Fruit fly (Drosophila melanogaster): Measurements from ENCODE around the gene CG14892.

The CG14892 gene

DNA sequence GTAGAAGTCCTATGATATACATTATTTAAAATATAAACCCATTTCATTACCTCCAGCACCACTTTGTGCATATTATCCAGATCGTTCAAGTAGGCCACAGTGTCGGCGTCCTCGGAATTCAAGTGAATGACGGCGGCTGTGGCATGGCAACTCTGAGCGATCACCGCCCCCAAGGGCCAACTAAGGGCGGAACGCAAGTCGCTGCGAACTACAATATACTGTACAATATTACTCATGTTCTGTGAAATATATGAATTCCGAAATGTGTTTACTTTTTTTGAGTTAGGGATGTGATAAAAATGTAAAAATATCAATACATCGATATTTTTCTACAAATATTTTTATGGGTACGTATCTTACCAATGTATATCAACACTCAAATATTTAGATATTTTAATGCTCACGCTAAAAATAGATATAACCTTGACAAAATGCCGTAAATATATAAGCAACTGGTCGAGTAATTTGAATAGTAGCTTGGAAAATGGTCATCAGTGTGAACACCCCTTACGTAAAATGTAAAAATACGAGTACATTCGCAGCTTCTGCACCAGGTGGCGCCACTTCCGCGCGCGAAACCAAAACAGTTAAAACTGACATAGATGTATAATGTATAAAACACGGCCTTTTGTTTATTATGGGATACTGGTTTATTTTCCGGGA, 20.6 kb upstream of the CG14892 start, which contains the start of gene CG14903 (continued):
- peak; percentile 56; the same call in 2 of the 3 replicates for TF ChIP-seq Opbp (GFP tag; IDR thresholded peaks at IDR 0.05; ENCODE audit: partially characterized antibody)
- TF ChIP-seq sens (GFP tag), result peak; percentile 81
- peak; percentile 31 for TF ChIP-seq Hmr (GFP tag; optimal IDR thresholded peaks at IDR 0.05)
- TF ChIP-seq stwl (tag; optimal IDR thresholded peaks at IDR 0.05), result peak; percentile 89
- TF ChIP-seq CG12104 (GFP tag; optimal IDR thresholded peaks at IDR 0.05), result no peak
- peak in 1 of 2 experiments; percentile 40 for TF ChIP-seq insv (GFP tag; optimal IDR thresholded peaks at IDR 0.05)
- TF ChIP-seq croc (GFP tag; conservative IDR thresholded peaks at IDR 0.05), result no peak
- TF ChIP-seq dmrt11E (tag; optimal IDR thresholded peaks at IDR 0.05), result peak; percentile 37
- TF ChIP-seq CG34376 (GFP tag; optimal IDR thresholded peaks at IDR 0.05), result no peak
- TF ChIP-seq Asciz (GFP tag; optimal IDR thresholded peaks at IDR 0.05), result no peak
- TF ChIP-seq CG10543 (GFP tag; optimal IDR thresholded peaks at IDR 0.05), result no peak
- TF ChIP-seq crp (GFP tag; optimal IDR thresholded peaks at IDR 0.05), result no peak
- TF ChIP-seq Hr51 (GFP tag; optimal IDR thresholded peaks at IDR 0.05), result no peak
- no peak for TF ChIP-seq twi (tag; optimal IDR thresholded peaks at IDR 0.05)
- no peak for TF ChIP-seq CG4328 (GFP tag; optimal IDR thresholded peaks at IDR 0.05)
- TF ChIP-seq phol (tag; optimal IDR thresholded peaks at IDR 0.05), result peak; percentile 71
- TF ChIP-seq CG7556 (GFP tag; optimal IDR thresholded peaks at IDR 0.05), result no peak
- TF ChIP-seq CG2678 (tag; optimal IDR thresholded peaks at IDR 0.05), result peak; percentile 37
- TF ChIP-seq CG6272 (GFP tag; IDR thresholded peaks at IDR 0.05), result peak; percentile 30; the same call in 1 of the 2 replicates
- peak; percentile 60 for TF ChIP-seq slbo (GFP tag; IDR thresholded peaks at IDR 0.05)
- TF ChIP-seq CG1603 (tag; optimal IDR thresholded peaks at IDR 0.05), result peak; percentile 32
- TF ChIP-seq CG6765 (GFP tag; optimal IDR thresholded peaks at IDR 0.05), result no peak
- TF ChIP-seq CG12659 (GFP tag; optimal IDR thresholded peaks at IDR 0.05), result peak; percentile 40
- TF ChIP-seq Bgb (GFP tag; IDR thresholded peaks at IDR 0.05; ENCODE audit: partially characterized antibody), result peak; percentile 78
- TF ChIP-seq CG10565 (GFP tag; optimal IDR thresholded peaks at IDR 0.05), result no peak
- TF ChIP-seq CG4424 (GFP tag; optimal IDR thresholded peaks at IDR 0.05), result peak; percentile 39
- TF ChIP-seq gsb-n (tag; optimal IDR thresholded peaks at IDR 0.05), result no peak
- TF ChIP-seq al (GFP tag; IDR thresholded peaks at IDR 0.05), result no peak
- TF ChIP-seq Abd-B (GFP tag; optimal IDR thresholded peaks at IDR 0.05), result peak; percentile 79
- no peak for TF ChIP-seq crc (GFP tag; optimal IDR thresholded peaks at IDR 0.05)
- TF ChIP-seq Mrtf (GFP tag; IDR thresholded peaks at IDR 0.05), result 0 out of 3 replicates have a peak, but pooled peaks have one; percentile 17
- no peak for TF ChIP-seq CG34422 (GFP tag; IDR thresholded peaks at IDR 0.05)
- TF ChIP-seq ewg (GFP tag; optimal IDR thresholded peaks at IDR 0.05), result no peak
- TF ChIP-seq hb (GFP tag; IDR thresholded peaks at IDR 0.05; ENCODE audit: partially characterized antibody), result no peak
- peak; percentile 21; the same call in 1 of the 2 replicates for TF ChIP-seq tna (GFP tag; IDR thresholded peaks at IDR 0.05; ENCODE audit: partially characterized antibody)
- TF ChIP-seq slp2 (GFP tag; optimal IDR thresholded peaks at IDR 0.05), result no peak
- peak; percentile 72 for TF ChIP-seq CG16813 (GFP tag; IDR thresholded peaks at IDR 0.05; ENCODE audit: partially characterized antibody)
- TF ChIP-seq emc (GFP tag; optimal IDR thresholded peaks at IDR 0.05), result no peak
- TF ChIP-seq nerfin-2 (GFP tag; IDR thresholded peaks at IDR 0.05; ENCODE audit: partially characterized antibody), result no peak
- TF ChIP-seq Sry-δ (GFP tag; optimal IDR thresholded peaks at IDR 0.05), result peak; percentile 85
- TF ChIP-seq C15 (GFP tag; IDR thresholded peaks at IDR 0.05), result no peak
- TF ChIP-seq CG14667 (GFP tag; IDR thresholded peaks at IDR 0.05), result no peak
- no peak for TF ChIP-seq CkIIα-i1 (GFP tag; IDR thresholded peaks at IDR 0.05)
- TF ChIP-seq lola (GFP tag; optimal IDR thresholded peaks at IDR 0.05), result no peak
- peak; percentile 49; the same call in 1 of the 2 replicates for TF ChIP-seq HLH3B (GFP tag; IDR thresholded peaks at IDR 0.05)
- TF ChIP-seq CHES-1-like (GFP tag; optimal IDR thresholded peaks at IDR 0.05), result peak; percentile 40
- no peak for TF ChIP-seq CG43689 (GFP tag; IDR thresholded peaks at IDR 0.05)
- TF ChIP-seq CG10462 (GFP tag; optimal IDR thresholded peaks at IDR 0.05), result no peak
